Fruit fly (Drosophila melanogaster) whole organism, embryonic: Measurements from ENCODE around the gene CG8907.

Experiments
- Bdp1 ChIP-seq: fragments of 200-800 bp; sonication (Bioruptor generic); optimal IDR thresholded peaks from 3 replicates; lab custom pipeline; 2016; ENCODE audit warnings: missing biosample characterization, missing genetic modification characterization
- CG12155 ChIP-seq: fragments of 200-800 bp; sonication (Bioruptor generic); optimal IDR thresholded peaks from 3 replicates; lab custom pipeline; 2016; ENCODE audit warnings: missing biosample characterization, missing genetic modification characterization
- CG1233 ChIP-seq: fragments of 200-800 bp; sonication (Bioruptor generic); optimal IDR thresholded peaks from 4 replicates; lab custom pipeline; 2018; ENCODE audit warnings: missing biosample characterization, mild to moderate bottlenecking, missing genetic modification characterization
- CG14441 ChIP-seq: fragments of 200-800 bp; sonication (Bioruptor generic); IDR thresholded peaks from 2 replicates; pipeline ENCODE4 v1.3.6; 2022; ENCODE audit warnings: missing biosample characterization, missing genetic modification characterization
- CG15696 ChIP-seq: fragments of 200-800 bp; sonication (Bioruptor generic); optimal IDR thresholded peaks from 2 replicates; lab custom pipeline; 2019; ENCODE audit warnings: missing biosample characterization, mild to moderate bottlenecking, missing genetic modification characterization, moderate library complexity
- CG1647 ChIP-seq: fragments of 200-800 bp; sonication (Bioruptor generic); optimal IDR thresholded peaks from 3 replicates; lab custom pipeline; 2016; ENCODE audit warnings: missing biosample characterization, missing genetic modification characterization
- CG1792 ChIP-seq: fragments of 200-800 bp; sonication (Bioruptor generic); optimal IDR thresholded peaks from 2 replicates; lab custom pipeline; 2016; ENCODE audit warnings: missing biosample characterization, missing genetic modification characterization
- CG18619 ChIP-seq: fragments of 200-800 bp; sonication (Bioruptor generic); optimal IDR thresholded peaks from 3 replicates; lab custom pipeline; 2017; ENCODE audit warnings: missing biosample characterization, mild to moderate bottlenecking, missing genetic modification characterization
- CG31388 ChIP-seq: fragments of 200-800 bp; sonication (Bioruptor generic); optimal IDR thresholded peaks from 2 replicates; lab custom pipeline; 2016; ENCODE audit warnings: missing biosample characterization, missing genetic modification characterization
- CG4360 ChIP-seq: fragments of 200-800 bp; sonication (Bioruptor generic); IDR thresholded peaks from 2 replicates; pipeline ENCODE4 v1.3.6; 2022; ENCODE audit warnings: missing biosample characterization, missing genetic modification characterization
- CG4820 ChIP-seq: fragments of 200-800 bp; sonication (Bioruptor generic); optimal IDR thresholded peaks from 3 replicates; lab custom pipeline; 2016; ENCODE audit warnings: missing biosample characterization, missing genetic modification characterization
- CG6813 ChIP-seq: fragments of 200-800 bp; sonication (Bioruptor generic); optimal IDR thresholded peaks from 2 replicates; lab custom pipeline; 2017; ENCODE audit warnings: missing biosample characterization, missing genetic modification characterization, mild to moderate bottlenecking, moderate library complexity, missing genetic modification reagents
- CG8089 ChIP-seq: fragments of 200-800 bp; sonication (Bioruptor generic); optimal IDR thresholded peaks from 3 replicates; lab custom pipeline; 2016; ENCODE audit warnings: missing biosample characterization, missing genetic modification characterization
- CG8281 ChIP-seq: fragments of 200-800 bp; sonication (Bioruptor generic); optimal IDR thresholded peaks from 2 replicates; lab custom pipeline; 2018; ENCODE audit warnings: missing biosample characterization, mild to moderate bottlenecking, missing genetic modification characterization, moderate library complexity
- CG9797 ChIP-seq: fragments of 200-800 bp; sonication (Bioruptor generic); optimal IDR thresholded peaks from 3 replicates; lab custom pipeline; 2018; ENCODE audit warnings: missing biosample characterization, mild to moderate bottlenecking, missing genetic modification characterization
- CG9817 ChIP-seq: fragments of 200-800 bp; sonication (Bioruptor generic); optimal IDR thresholded peaks from 2 replicates; lab custom pipeline; 2018; ENCODE audit warnings: missing biosample characterization, mild to moderate bottlenecking, missing genetic modification characterization, moderate library complexity
- CHES-1-like ChIP-seq: fragments of 200-800 bp; sonication (Bioruptor generic); optimal IDR thresholded peaks from 2 replicates; lab custom pipeline; 2016; ENCODE audit warnings: missing biosample characterization, missing genetic modification characterization
- Dip2 ChIP-seq: fragments of 200-800 bp; sonication (Bioruptor generic); IDR thresholded peaks from 2 replicates; pipeline ENCODE4 v1.3.6; 2022; ENCODE audit warnings: missing biosample characterization, missing genetic modification characterization
- Ets97D ChIP-seq: fragments of 200-800 bp; sonication (Bioruptor generic); optimal IDR thresholded peaks from 3 replicates; lab custom pipeline; 2016; ENCODE audit warnings: missing biosample characterization, missing genetic modification characterization
- H2.0 ChIP-seq: fragments of 200-800 bp; sonication (Bioruptor generic); IDR thresholded peaks from 2 replicates; pipeline ENCODE4 v1.3.6; 2022; ENCODE audit warnings: missing biosample characterization, missing genetic modification characterization
- HLH54F ChIP-seq: fragments of 200-800 bp; sonication (Bioruptor generic); optimal IDR thresholded peaks from 3 replicates; lab custom pipeline; 2016; ENCODE audit warnings: missing biosample characterization, missing genetic modification characterization
- Hand ChIP-seq: fragments of 200-800 bp; sonication (Bioruptor generic); optimal IDR thresholded peaks from 2 replicates; lab custom pipeline; 2017; ENCODE audit warnings: mild to moderate bottlenecking, missing biosample characterization, missing genetic modification reagents, missing genetic modification characterization
- Lhr ChIP-seq: fragments of 200-800 bp; sonication (Bioruptor generic); optimal IDR thresholded peaks from 3 replicates; lab custom pipeline; 2017; ENCODE audit warnings: mild to moderate bottlenecking, missing biosample characterization, missing genetic modification reagents, missing genetic modification characterization
- Lpt ChIP-seq: fragments of >200 bp; optimal IDR thresholded peaks from 2 replicates; lab custom pipeline; 2018; ENCODE audit warnings: missing biosample characterization, missing genetic modification characterization
- NC2β ChIP-seq: fragments of 200-800 bp; sonication (Bioruptor generic); optimal IDR thresholded peaks from 2 replicates; lab custom pipeline; 2016; ENCODE audit warnings: missing biosample characterization, missing genetic modification characterization
- PHDP ChIP-seq: fragments of 200-800 bp; sonication (Bioruptor generic); optimal IDR thresholded peaks from 3 replicates; lab custom pipeline; 2018; ENCODE audit warnings: missing biosample characterization, mild to moderate bottlenecking, missing genetic modification characterization, moderate library complexity
- Pdp1 ChIP-seq, 2 experiments: fragments of 200-800 bp; sonication (Bioruptor generic); optimal IDR thresholded peaks; 3 replicates each; lab custom pipeline; 2016; ENCODE audit warnings: missing biosample characterization in 2 of 2, missing genetic modification characterization in 2 of 2, mild to moderate bottlenecking in 1 of 2, moderate library complexity in 1 of 2
- Rfx ChIP-seq: fragments of 200-800 bp; sonication (Bioruptor generic); IDR thresholded peaks from 2 replicates; pipeline ENCODE4 v1.3.6; 2022; ENCODE audit warnings: missing biosample characterization, missing genetic modification characterization
- Sry-β ChIP-seq: fragments of 200-800 bp; sonication (Bioruptor generic); optimal IDR thresholded peaks from 2 replicates; lab custom pipeline; 2018; ENCODE audit warnings: missing biosample characterization, mild to moderate bottlenecking, missing genetic modification characterization, moderate library complexity
- Trl ChIP-seq, 3 experiments: fragments of >200 bp in 2 of 3; fragments of 200-800 bp in 1 of 3; sonication (Bioruptor generic) in 1 of 3; optimal IDR thresholded peaks; 2 replicates in 1 of 3; 3 replicates in 2 of 3; lab custom pipeline; 2016 to 2017; ENCODE audit warnings: missing biosample characterization in 1 of 3, missing genetic modification characterization in 1 of 3
- ac ChIP-seq: fragments of 200-800 bp; sonication (Bioruptor generic); optimal IDR thresholded peaks from 3 replicates; lab custom pipeline; 2017; ENCODE audit warnings: missing biosample characterization, mild to moderate bottlenecking, missing genetic modification characterization
- aop ChIP-seq: fragments of 200-800 bp; sonication (Bioruptor generic); IDR thresholded peaks from 2 replicates; pipeline ENCODE4 v1.3.6; 2022; ENCODE audit warnings: missing biosample characterization, missing genetic modification characterization
- cato ChIP-seq: fragments of 200-800 bp; sonication (Bioruptor generic); optimal IDR thresholded peaks from 2 replicates; lab custom pipeline; 2016; ENCODE audit warnings: missing biosample characterization, missing genetic modification characterization, borderline replicate concordance
- cwo ChIP-seq: fragments of 200-800 bp; sonication (Bioruptor generic); optimal IDR thresholded peaks from 3 replicates; lab custom pipeline; 2017; ENCODE audit warnings: missing biosample characterization, missing genetic modification characterization, mild to moderate bottlenecking, moderate library complexity, missing genetic modification reagents
- dmrt11E ChIP-seq: fragments of 200-800 bp; sonication (Bioruptor generic); optimal IDR thresholded peaks from 3 replicates; lab custom pipeline; 2018; ENCODE audit warnings: missing biosample characterization, mild to moderate bottlenecking, missing genetic modification characterization, moderate library complexity
- eve ChIP-seq, 2 experiments: fragments of >200 bp; optimal IDR thresholded peaks; 2 replicates each; lab custom pipeline; 2017; ENCODE audit warnings: missing biosample characterization in 2 of 2, missing genetic modification characterization in 2 of 2
- fd96Cb ChIP-seq: fragments of 200-800 bp; sonication (Bioruptor generic); optimal IDR thresholded peaks from 2 replicates; lab custom pipeline; 2018; ENCODE audit warnings: missing biosample characterization, mild to moderate bottlenecking, missing genetic modification characterization, moderate library complexity
- ind ChIP-seq: fragments of 200-800 bp; sonication (Bioruptor generic); optimal IDR thresholded peaks from 3 replicates; lab custom pipeline; 2016; ENCODE audit warnings: missing biosample characterization, missing genetic modification characterization
- insv ChIP-seq, 2 experiments: fragments of 200-800 bp; sonication (Bioruptor generic); optimal IDR thresholded peaks; 3 replicates each; lab custom pipeline; 2016 to 2018; ENCODE audit warnings: missing biosample characterization in 2 of 2, missing genetic modification characterization in 2 of 2
- klu ChIP-seq: fragments of 200-800 bp; sonication (Bioruptor generic); IDR thresholded peaks from 2 replicates; pipeline ENCODE4 v1.3.6; 2022; ENCODE audit warnings: missing biosample characterization, missing genetic modification characterization
- luna ChIP-seq: fragments of 200-800 bp; sonication (Bioruptor generic); optimal IDR thresholded peaks from 2 replicates; lab custom pipeline; 2016; ENCODE audit warnings: missing biosample characterization, missing genetic modification characterization
- pb ChIP-seq: fragments of 200-800 bp; sonication (Bioruptor generic); optimal IDR thresholded peaks from 3 replicates; lab custom pipeline; 2016; ENCODE audit warnings: missing biosample characterization, missing genetic modification characterization
- pros ChIP-seq: fragments of 200-800 bp; sonication (Bioruptor generic); optimal IDR thresholded peaks from 3 replicates; lab custom pipeline; 2019; ENCODE audit warnings: missing biosample characterization, mild to moderate bottlenecking, missing genetic modification characterization, moderate library complexity
- sd ChIP-seq: fragments of 200-800 bp; sonication (Bioruptor generic); optimal IDR thresholded peaks from 3 replicates; lab custom pipeline; 2018; ENCODE audit warnings: missing biosample characterization, mild to moderate bottlenecking, missing genetic modification characterization, moderate library complexity
- sens-2 ChIP-seq: fragments of 200-800 bp; sonication (Bioruptor generic); IDR thresholded peaks from 2 replicates; pipeline ENCODE4 v1.3.6; 2022; ENCODE audit warnings: missing biosample characterization, missing genetic modification characterization
- so ChIP-seq: fragments of 200-800 bp; sonication (Bioruptor generic); IDR thresholded peaks from 3 replicates; pipeline ENCODE4 v1.3.6; 2022; ENCODE audit warnings: missing biosample characterization, missing genetic modification characterization
- sug ChIP-seq: fragments of 200-800 bp; optimal IDR thresholded peaks from 2 replicates; lab custom pipeline; 2019; ENCODE audit warnings: missing biosample characterization, mild to moderate bottlenecking, missing genetic modification characterization, moderate library complexity
- tap ChIP-seq: fragments of 200-800 bp; optimal IDR thresholded peaks from 3 replicates; lab custom pipeline; 2019; ENCODE audit warnings: missing biosample characterization, mild to moderate bottlenecking, missing genetic modification characterization, moderate library complexity
- tna ChIP-seq: fragments of 200-800 bp; sonication (Bioruptor generic); IDR thresholded peaks from 2 replicates; pipeline ENCODE4 v1.3.6; 2022; ENCODE audit warnings: missing biosample characterization, missing genetic modification characterization; ENCODE audit not compliant: partially characterized antibody
- wdn ChIP-seq: fragments of 200-800 bp; sonication (Bioruptor generic); IDR thresholded peaks from 2 replicates; pipeline ENCODE4 v1.3.6; 2022; ENCODE audit warnings: missing biosample characterization, missing genetic modification characterization

CG8907 gene

DNA sequence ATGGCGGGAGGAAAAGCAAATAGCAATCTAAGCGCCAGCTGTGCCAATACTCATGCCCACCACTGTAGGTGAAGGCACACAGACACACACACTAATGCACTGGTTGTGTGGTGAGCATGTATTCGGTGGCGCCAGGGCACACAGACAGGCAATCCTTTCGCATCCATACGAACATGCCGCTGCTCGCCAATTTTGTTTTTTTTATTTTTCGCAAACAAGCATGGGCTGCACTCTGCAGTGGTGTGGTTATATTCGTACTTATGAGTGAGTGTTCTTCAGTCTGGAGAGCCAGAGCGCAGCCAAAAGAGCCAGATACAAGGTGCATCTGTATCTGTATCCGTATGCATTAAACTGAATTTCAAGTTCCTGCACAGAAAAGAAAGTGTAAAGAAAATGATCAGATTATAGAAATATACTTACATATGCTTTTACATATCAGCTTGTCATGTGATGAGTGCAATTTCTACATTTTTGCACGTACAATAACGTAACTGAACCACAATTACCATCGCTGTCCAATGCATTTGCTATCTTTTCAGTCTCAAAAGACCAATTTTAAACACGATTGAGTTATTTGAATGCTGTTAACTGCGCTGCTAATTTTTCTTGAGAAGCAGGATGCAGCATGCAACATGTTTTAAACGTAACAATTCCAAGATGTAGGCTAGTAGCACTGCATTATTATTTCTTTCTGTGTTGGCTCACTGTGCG, 51.2 kb downstream of the CG8907 start (continued):
- peak; percentile 5 for TF ChIP-seq ind (GFP tag; lab: Kevin White, UChicago)
- no peak for TF ChIP-seq Ets97D (GFP tag; lab: Kevin White, UChicago)
- no peak for TF ChIP-seq HLH54F (GFP tag; lab: Kevin White, UChicago)
- TF ChIP-seq CG9817 (tag; lab: Kevin White, UChicago), result no peak
- TF ChIP-seq eve (GFP tag; optimal IDR thresholded peaks at IDR 0.05; lab: Kevin White, UChicago), result peak in 1 of 2 experiments; percentile 60
- no peak for TF ChIP-seq Hand (GFP tag; lab: Kevin White, UChicago)
- no peak for TF ChIP-seq so (GFP tag; lab: Robert Waterston, UW)
- no peak for TF ChIP-seq NC2β (GFP tag; lab: Kevin White, UChicago)
- no peak for TF ChIP-seq sug (tag; lab: Kevin White, UChicago)
- peak; percentile 12 for TF ChIP-seq CG4820 (GFP tag; lab: Kevin White, UChicago)
- no peak for TF ChIP-seq Dip2 (GFP tag; lab: Robert Waterston, UW)
- TF ChIP-seq CG1233 (GFP tag; lab: Kevin White, UChicago), result peak; percentile 14
- no peak for TF ChIP-seq CG31388 (GFP tag; lab: Kevin White, UChicago)
- TF ChIP-seq CHES-1-like (GFP tag; lab: Kevin White, UChicago), result no peak
- no peak for TF ChIP-seq pros
- TF ChIP-seq Bdp1 (GFP tag; lab: Kevin White, UChicago), result no peak
- TF ChIP-seq tna (GFP tag; lab: Robert Waterston, UW), result no peak
- TF ChIP-seq CG18619 (GFP tag; lab: Kevin White, UChicago), result no peak
- no peak for TF ChIP-seq Sry-β (GFP tag; lab: Kevin White, UChicago)
- peak; percentile 18 for TF ChIP-seq dmrt11E (tag; lab: Kevin White, UChicago)
- TF ChIP-seq fd96Cb (tag; lab: Kevin White, UChicago), result peak; percentile 26
- no peak for TF ChIP-seq CG1792 (GFP tag; lab: Kevin White, UChicago)
- no peak for TF ChIP-seq sd (tag; lab: Kevin White, UChicago)
- TF ChIP-seq CG4360 (GFP tag; lab: Robert Waterston, UW), result no peak
- TF ChIP-seq Lpt (GFP tag; lab: Kevin White, UChicago), result no peak
- TF ChIP-seq tap (tag; lab: Kevin White, UChicago), result no peak
- TF ChIP-seq cato, result no peak
- TF ChIP-seq Pdp1 (GFP tag; optimal IDR thresholded peaks at IDR 0.05; lab: Kevin White, UChicago), result peak in 1 of 2 experiments; percentile 7
- TF ChIP-seq Trl (optimal IDR thresholded peaks at IDR 0.05; lab: Kevin White, UChicago), result no peak
- no peak for TF ChIP-seq Trl (GFP tag; optimal IDR thresholded peaks at IDR 0.05; lab: Kevin White, UChicago)
- TF ChIP-seq CG1647 (GFP tag; lab: Kevin White, UChicago), result no peak
- TF ChIP-seq CG12155 (GFP tag; lab: Kevin White, UChicago), result no peak
- no peak for TF ChIP-seq CG8281 (tag; lab: Kevin White, UChicago)
- no peak for TF ChIP-seq CG6813 (GFP tag; lab: Kevin White, UChicago)
- TF ChIP-seq H2.0, result no peak
- no peak for TF ChIP-seq Rfx (GFP tag; lab: Robert Waterston, UW)
- no peak for TF ChIP-seq Lhr (GFP tag; lab: Kevin White, UChicago)
- TF ChIP-seq luna (GFP tag; lab: Kevin White, UChicago), result no peak
- TF ChIP-seq CG15696 (tag; lab: Kevin White, UChicago), result no peak
- no peak for TF ChIP-seq aop (GFP tag; lab: Robert Waterston, UW)
- TF ChIP-seq PHDP, result peak; percentile 31
- no peak for TF ChIP-seq pb (GFP tag; lab: Kevin White, UChicago)
- no peak for TF ChIP-seq ac (GFP tag; lab: Kevin White, UChicago)
- TF ChIP-seq CG8089 (GFP tag; lab: Kevin White, UChicago), result no peak
- no peak for TF ChIP-seq sens-2 (GFP tag; lab: Robert Waterston, UW)
- no peak for TF ChIP-seq wdn
- no peak; the same call in 1 of the 2 replicates for TF ChIP-seq CG14441 (GFP tag; lab: Robert Waterston, UW)
- TF ChIP-seq klu, result no peak
- TF ChIP-seq cwo, result no peak
- TF ChIP-seq CG9797 (GFP tag; lab: Kevin White, UChicago), result no peak
- no peak for TF ChIP-seq insv (GFP tag; optimal IDR thresholded peaks at IDR 0.05; lab: Kevin White, UChicago)
